Fruit fly (Drosophila melanogaster): ENCODE measurements around the gene SerRS-m.

The SerRS-m gene

dm6 chr3R:15371833-15372232 is 31.4 kb downstream of the SerRS-m start, which contains the start of the genes Ccm3 and CG6136 (continued):
- TF ChIP-seq eg (GFP tag; IDR thresholded peaks at IDR 0.05) (no peak), Sox14 (GFP tag; optimal IDR thresholded peaks at IDR 0.05) (peak; percentile 19), Ets21C (GFP tag; optimal IDR thresholded peaks at IDR 0.05) (no peak), ss (GFP tag; optimal IDR thresholded peaks at IDR 0.05) (no peak), esn (GFP tag; optimal IDR thresholded peaks at IDR 0.05) (peak; percentile 63), Lpt (GFP tag; optimal IDR thresholded peaks at IDR 0.05) (no peak), salr (GFP tag; optimal IDR thresholded peaks at IDR 0.05) (no peak), acj6 (GFP tag; optimal IDR thresholded peaks at IDR 0.05) (no peak), CG3032 (tag; optimal IDR thresholded peaks at IDR 0.05) (peak; percentile 30), CG10669 (GFP tag; optimal IDR thresholded peaks at IDR 0.05) (no peak), Hr38 (GFP tag; optimal IDR thresholded peaks at IDR 0.05) (no peak), Gug (GFP tag; IDR thresholded peaks at IDR 0.05) (no peak), CG6276 (GFP tag; optimal IDR thresholded peaks at IDR 0.05) (no peak), CG31627 (GFP tag; optimal IDR thresholded peaks at IDR 0.05) (peak; percentile 44), CG11762 (GFP tag; optimal IDR thresholded peaks at IDR 0.05; ENCODE audit: insufficient read depth) (no peak), CG6792 (GFP tag; optimal IDR thresholded peaks at IDR 0.05) (no peak), Eip75B (GFP tag; optimal IDR thresholded peaks at IDR 0.05) (peak; percentile 32), CG11902 (GFP tag; optimal IDR thresholded peaks at IDR 0.05) (no peak), spab (GFP tag; optimal IDR thresholded peaks at IDR 0.05) (no peak), Sox102F (GFP tag; optimal IDR thresholded peaks at IDR 0.05) (no peak), fkh (GFP tag; optimal IDR thresholded peaks at IDR 0.05) (no peak)

DNA sequence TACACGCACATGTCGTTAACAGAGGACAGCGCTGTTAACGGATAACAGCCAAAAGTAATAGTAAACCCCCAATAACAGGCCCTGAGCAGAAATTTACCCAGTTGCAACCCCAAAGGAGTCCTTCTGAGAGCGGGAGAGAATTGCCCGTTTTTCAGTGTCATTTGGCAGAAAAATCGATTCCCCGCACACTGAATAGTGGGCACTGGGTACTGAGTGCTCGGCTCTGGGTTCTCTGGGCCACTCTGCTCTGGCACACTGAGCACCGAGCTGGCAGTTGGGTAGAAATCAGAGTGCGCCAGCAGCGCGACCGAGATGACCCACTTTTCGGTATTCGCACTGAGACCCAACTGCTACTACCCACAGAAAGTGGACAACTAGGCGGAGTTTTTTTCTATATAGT is 33.9 kb downstream of the SerRS-m start, which contains the start of gene Rbp:
Gene Rbp (plus strand): TSS at position 239 of the 400 bp plus-strand sequence.
- no peak for TF ChIP-seq Gug (GFP tag; IDR thresholded peaks at IDR 0.05)
- no peak for TF ChIP-seq spab (GFP tag; optimal IDR thresholded peaks at IDR 0.05)
- peak; percentile 27 for TF ChIP-seq CG6854 (GFP tag; optimal IDR thresholded peaks at IDR 0.05)
- TF ChIP-seq CG15336 (GFP tag; IDR thresholded peaks at IDR 0.05) = no peak
- no peak for TF ChIP-seq CG8632 (GFP tag; optimal IDR thresholded peaks at IDR 0.05)
- TF ChIP-seq CG3032 (tag; optimal IDR thresholded peaks at IDR 0.05) = no peak
- no peak for TF ChIP-seq Met (GFP tag; optimal IDR thresholded peaks at IDR 0.05)
- no peak for TF ChIP-seq vri (GFP tag; optimal IDR thresholded peaks at IDR 0.05)
- TF ChIP-seq CG6163 (GFP tag; IDR thresholded peaks at IDR 0.05) = no peak

dm6 chr3R:15375470-15375869 is 35.0 kb downstream of the SerRS-m start:
- TF ChIP-seq acj6 (GFP tag; optimal IDR thresholded peaks at IDR 0.05) = no peak
- peak; percentile 8 for TF ChIP-seq CG6854 (GFP tag; optimal IDR thresholded peaks at IDR 0.05)

DNA sequence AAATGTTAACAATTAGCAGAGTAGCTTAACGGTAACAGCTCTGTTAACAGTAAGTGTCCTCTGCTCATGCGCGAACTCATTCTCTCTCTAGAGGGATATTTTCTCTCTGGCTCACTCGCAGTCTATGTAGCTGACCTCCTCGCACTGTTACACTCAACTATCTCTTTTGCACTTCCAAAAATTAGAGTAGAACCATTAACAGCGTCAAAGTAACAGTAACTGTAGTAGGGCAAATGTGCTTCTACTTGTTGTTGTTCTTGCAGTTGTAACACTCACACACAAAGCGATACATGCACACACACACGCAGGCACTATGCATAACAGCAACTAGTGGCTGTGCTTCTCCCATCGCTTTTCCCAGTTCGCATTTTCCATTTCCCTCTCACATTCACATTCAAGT is 38.6 kb downstream of the SerRS-m start:
- TF ChIP-seq CG9139 (GFP tag; optimal IDR thresholded peaks at IDR 0.05) (no peak), CG11762 (GFP tag; optimal IDR thresholded peaks at IDR 0.05; ENCODE audit: insufficient read depth) (no peak), CG11902 (GFP tag; optimal IDR thresholded peaks at IDR 0.05) (no peak), CG1621 (tag; optimal IDR thresholded peaks at IDR 0.05) (no peak), esn (GFP tag; optimal IDR thresholded peaks at IDR 0.05) (no peak), topi (GFP tag; optimal IDR thresholded peaks at IDR 0.05) (no peak), Met (GFP tag; optimal IDR thresholded peaks at IDR 0.05) (no peak)

dm6 chr3R:15382851-15383250 is 42.4 kb downstream of the SerRS-m start, which contains the start of gene h-cup:
Gene h-cup (minus strand): TSS chr3R:15382951.
- no peak for TF ChIP-seq Eip75B (GFP tag; optimal IDR thresholded peaks at IDR 0.05)
- no peak for TF ChIP-seq CG9139 (GFP tag; optimal IDR thresholded peaks at IDR 0.05)
- TF ChIP-seq CG8632 (GFP tag; optimal IDR thresholded peaks at IDR 0.05) = no peak
- no peak for TF ChIP-seq CG11902 (GFP tag; optimal IDR thresholded peaks at IDR 0.05)
- TF ChIP-seq CG32006 (GFP tag; optimal IDR thresholded peaks at IDR 0.05) = no peak
- TF ChIP-seq Met (GFP tag; optimal IDR thresholded peaks at IDR 0.05) = no peak
- TF ChIP-seq CG3919 (GFP tag; optimal IDR thresholded peaks at IDR 0.05) = no peak
- no peak for TF ChIP-seq svp (GFP tag)
- TF ChIP-seq topi (GFP tag; optimal IDR thresholded peaks at IDR 0.05) = no peak
- no peak for TF ChIP-seq achi (GFP tag; optimal IDR thresholded peaks at IDR 0.05)
- no peak for TF ChIP-seq esn (GFP tag; optimal IDR thresholded peaks at IDR 0.05)
- TF ChIP-seq fkh (GFP tag; optimal IDR thresholded peaks at IDR 0.05) = no peak
- no peak for TF ChIP-seq CG6854 (GFP tag; optimal IDR thresholded peaks at IDR 0.05)
- TF ChIP-seq CG34406 (GFP tag; optimal IDR thresholded peaks at IDR 0.05) = no peak
- TF ChIP-seq CG4318 (GFP tag; optimal IDR thresholded peaks at IDR 0.05) = no peak
- no peak for TF ChIP-seq Hr4 (GFP tag; optimal IDR thresholded peaks at IDR 0.05)
- TF ChIP-seq CG10669 (GFP tag; optimal IDR thresholded peaks at IDR 0.05) = no peak

All from whole organism, prepupa.